Worm (Caenorhabditis elegans): ENCODE results near the gene irld-17.

DNA sequence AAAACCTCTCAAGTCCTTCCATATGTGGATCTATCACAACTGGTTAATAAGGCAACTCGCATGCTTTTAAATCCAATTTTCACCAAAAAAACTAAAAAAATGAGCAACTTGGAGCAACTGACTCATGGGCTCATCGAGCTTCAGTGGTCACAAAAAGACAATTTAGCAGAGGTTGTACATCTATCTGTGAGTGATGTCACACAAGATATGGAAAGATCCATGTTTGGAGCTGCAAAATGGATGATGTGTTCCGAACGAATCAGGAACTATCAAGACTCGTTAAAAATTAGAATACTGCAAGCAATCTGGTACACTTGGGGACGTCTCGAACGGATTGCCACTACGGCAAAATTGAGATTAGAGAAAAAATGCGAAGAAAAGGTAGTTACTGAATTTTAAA lies 20.2 kb upstream of the irld-17 start:
- TF ChIP-seq dao-5 (tag; optimal IDR thresholded peaks at IDR 0.05) (no peak), him-1 (tag; optimal IDR thresholded peaks at IDR 0.05) (no peak), W03F9.2 (tag; optimal IDR thresholded peaks at IDR 0.05) (no peak)

All from whole organism, L4/young adult.